Fruit fly (Drosophila melanogaster) whole organism, embryonic: ENCODE measurements around the gene CG10996.
A peak's percentile ranks its signal among the peaks of the same experiment; 100 is the strongest.

Experiments used
- ATbp ChIP-seq: fragments of 200-800 bp; sonication (Bioruptor generic); optimal IDR thresholded peaks from 2 replicates; lab custom pipeline; 2017; ENCODE audit warnings: missing biosample characterization, mild to moderate bottlenecking, missing genetic modification characterization, missing genetic modification reagents
- CG13624 ChIP-seq: fragments of 200-800 bp; sonication (Bioruptor generic); optimal IDR thresholded peaks from 2 replicates; lab custom pipeline; 2016; ENCODE audit warnings: missing biosample characterization, missing genetic modification characterization
- CG15601 ChIP-seq: fragments of 200-800 bp; sonication (Bioruptor generic); optimal IDR thresholded peaks from 3 replicates; lab custom pipeline; 2019; ENCODE audit warnings: missing biosample characterization, mild to moderate bottlenecking, missing genetic modification characterization, moderate library complexity
- CG2678 ChIP-seq: fragments of 200-800 bp; sonication (Bioruptor generic); optimal IDR thresholded peaks from 3 replicates; lab custom pipeline; 2019; ENCODE audit warnings: missing biosample characterization, mild to moderate bottlenecking, missing genetic modification characterization, moderate library complexity
- CG2889 ChIP-seq: fragments of 200-800 bp; sonication (Bioruptor generic); IDR thresholded peaks from 3 replicates; pipeline ENCODE4 v1.3.6; 2022; ENCODE audit warnings: missing biosample characterization, missing genetic modification characterization
- CG31365 ChIP-seq: fragments of 200-800 bp; sonication (Bioruptor generic); optimal IDR thresholded peaks from 2 replicates; lab custom pipeline; 2018; ENCODE audit warnings: missing biosample characterization, mild to moderate bottlenecking, missing genetic modification characterization
- CG34376 ChIP-seq: fragments of 200-800 bp; sonication (Bioruptor generic); optimal IDR thresholded peaks from 2 replicates; lab custom pipeline; 2018; ENCODE audit warnings: missing biosample characterization, mild to moderate bottlenecking, missing genetic modification characterization
- CG3847 ChIP-seq: fragments of 200-800 bp; sonication (Bioruptor generic); IDR thresholded peaks from 2 replicates; pipeline ENCODE4 v1.3.6; 2022; ENCODE audit warnings: missing biosample characterization, missing genetic modification characterization
- CG6683 ChIP-seq: fragments of 200-800 bp; sonication (Bioruptor generic); optimal IDR thresholded peaks from 2 replicates; lab custom pipeline; 2017; ENCODE audit warnings: missing biosample characterization, mild to moderate bottlenecking, missing genetic modification characterization, missing genetic modification reagents
- CG6689 ChIP-seq: fragments of 200-800 bp; sonication (Bioruptor generic); IDR thresholded peaks from 2 replicates; pipeline ENCODE4 v1.3.6; 2022; ENCODE audit warnings: missing biosample characterization, missing genetic modification characterization
- CG7786 ChIP-seq: fragments of 200-800 bp; sonication (Bioruptor generic); optimal IDR thresholded peaks from 2 replicates; lab custom pipeline; 2016; ENCODE audit warnings: missing biosample characterization, missing genetic modification characterization
- CG8281 ChIP-seq: fragments of 200-800 bp; sonication (Bioruptor generic); optimal IDR thresholded peaks from 2 replicates; lab custom pipeline; 2018; ENCODE audit warnings: missing biosample characterization, mild to moderate bottlenecking, missing genetic modification characterization, moderate library complexity
- CG8359 ChIP-seq: fragments of 200-800 bp; sonication (Bioruptor generic); optimal IDR thresholded peaks from 2 replicates; lab custom pipeline; 2017; ENCODE audit warnings: missing biosample characterization, mild to moderate bottlenecking, missing genetic modification characterization, borderline replicate concordance
- CG8944 ChIP-seq: fragments of 200-800 bp; sonication (Bioruptor generic); optimal IDR thresholded peaks from 3 replicates; lab custom pipeline; 2016; ENCODE audit warnings: missing biosample characterization, missing genetic modification characterization
- Camta ChIP-seq: fragments of 200-800 bp; sonication (Bioruptor generic); optimal IDR thresholded peaks from 2 replicates; lab custom pipeline; 2016; ENCODE audit warnings: missing biosample characterization, missing genetic modification characterization
- Dp ChIP-seq: fragments of 200-800 bp; sonication (Bioruptor generic); optimal IDR thresholded peaks from 2 replicates; lab custom pipeline; 2018; ENCODE audit warnings: missing biosample characterization, mild to moderate bottlenecking, missing genetic modification characterization, moderate library complexity
- Ets97D ChIP-seq: fragments of 200-800 bp; sonication (Bioruptor generic); optimal IDR thresholded peaks from 3 replicates; lab custom pipeline; 2016; ENCODE audit warnings: missing biosample characterization, missing genetic modification characterization
- Gug ChIP-seq: fragments of 200-800 bp; sonication (Bioruptor generic); IDR thresholded peaks from 4 replicates; pipeline ENCODE4 v1.3.6; 2022; ENCODE audit warnings: missing biosample characterization, missing genetic modification characterization
- Lhr ChIP-seq: fragments of 200-800 bp; sonication (Bioruptor generic); optimal IDR thresholded peaks from 3 replicates; lab custom pipeline; 2017; ENCODE audit warnings: mild to moderate bottlenecking, missing biosample characterization, missing genetic modification reagents, missing genetic modification characterization
- MBD-R2 ChIP-seq: fragments of 200-800 bp; sonication (Bioruptor generic); IDR thresholded peaks from 2 replicates; pipeline ENCODE4 v1.3.6; 2022; ENCODE audit warnings: missing biosample characterization, missing genetic modification characterization
- NC2β ChIP-seq: fragments of 200-800 bp; sonication (Bioruptor generic); optimal IDR thresholded peaks from 2 replicates; lab custom pipeline; 2016; ENCODE audit warnings: missing biosample characterization, missing genetic modification characterization
- NFAT ChIP-seq: fragments of 200-800 bp; sonication (Bioruptor generic); IDR thresholded peaks from 2 replicates; pipeline ENCODE4 v1.3.6; 2022; ENCODE audit warnings: missing biosample characterization, missing genetic modification characterization
- Nf-YB ChIP-seq: fragments of 200-800 bp; sonication (Bioruptor generic); optimal IDR thresholded peaks from 3 replicates; lab custom pipeline; 2019; ENCODE audit warnings: missing biosample characterization, mild to moderate bottlenecking, missing genetic modification characterization, moderate library complexity
- Stat92E ChIP-seq, 3 experiments: fragments of >200 bp in 2 of 3; fragments of 200-800 bp in 1 of 3; sonication (Bioruptor generic) in 1 of 3; optimal IDR thresholded peaks; 2 replicates each; lab custom pipeline; 2017 to 2019; ENCODE audit warnings: missing biosample characterization in 3 of 3, missing genetic modification characterization in 3 of 3, mild to moderate bottlenecking in 1 of 3, moderate library complexity in 1 of 3
- Trl ChIP-seq, 3 experiments: fragments of >200 bp in 2 of 3; fragments of 200-800 bp in 1 of 3; sonication (Bioruptor generic) in 1 of 3; optimal IDR thresholded peaks; 2 replicates in 1 of 3; 3 replicates in 2 of 3; lab custom pipeline; 2016 to 2017; ENCODE audit warnings: missing biosample characterization in 1 of 3, missing genetic modification characterization in 1 of 3
- Usf ChIP-seq: fragments of 200-800 bp; sonication (Bioruptor generic); optimal IDR thresholded peaks from 2 replicates; lab custom pipeline; 2017; ENCODE audit warnings: missing genotype, missing biosample characterization, missing genetic modification characterization
- YL-1 ChIP-seq: fragments of 200-800 bp; sonication (Bioruptor generic); optimal IDR thresholded peaks from 3 replicates; lab custom pipeline; 2017; ENCODE audit warnings: missing biosample characterization, mild to moderate bottlenecking, missing genetic modification characterization
- ap ChIP-seq: fragments of 200-800 bp; sonication (Bioruptor generic); IDR thresholded peaks from 2 replicates; pipeline ENCODE4 v1.3.6; 2022; ENCODE audit warnings: missing biosample characterization, missing genetic modification characterization
- chn ChIP-seq: fragments of 200-800 bp; sonication (Bioruptor generic); optimal IDR thresholded peaks from 2 replicates; lab custom pipeline; 2016; ENCODE audit warnings: missing biosample characterization, missing genetic modification characterization
- cwo ChIP-seq: fragments of 200-800 bp; sonication (Bioruptor generic); optimal IDR thresholded peaks from 3 replicates; lab custom pipeline; 2017; ENCODE audit warnings: missing biosample characterization, missing genetic modification characterization, mild to moderate bottlenecking, moderate library complexity, missing genetic modification reagents
- dan ChIP-seq: fragments of 200-800 bp; sonication (Bioruptor generic); IDR thresholded peaks from 2 replicates; pipeline ENCODE4 v1.3.6; 2022; ENCODE audit warnings: missing biosample characterization, missing genetic modification characterization
- dysf ChIP-seq: fragments of 200-800 bp; sonication (Bioruptor generic); IDR thresholded peaks from 3 replicates; pipeline ENCODE4 v1.3.6; 2022; ENCODE audit warnings: missing biosample characterization, missing genetic modification characterization
- gcm2 ChIP-seq: fragments of 200-800 bp; sonication (Bioruptor generic); optimal IDR thresholded peaks from 2 replicates; lab custom pipeline; 2016; ENCODE audit warnings: missing biosample characterization, missing genetic modification characterization
- grau ChIP-seq: fragments of 200-800 bp; optimal IDR thresholded peaks from 3 replicates; lab custom pipeline; 2019; ENCODE audit warnings: missing biosample characterization, mild to moderate bottlenecking, missing genetic modification characterization, moderate library complexity
- gt ChIP-seq: fragments of 200-800 bp; sonication (Bioruptor generic); IDR thresholded peaks from 2 replicates; pipeline ENCODE4 v1.3.6; 2022; ENCODE audit warnings: missing biosample characterization, missing genetic modification characterization
- hbn ChIP-seq: fragments of 200-800 bp; sonication (Bioruptor generic); IDR thresholded peaks from 2 replicates; pipeline ENCODE4 v1.3.6; 2022; ENCODE audit warnings: missing biosample characterization, missing genetic modification characterization; ENCODE audit not compliant: partially characterized antibody
- lola ChIP-seq, 3 experiments: fragments of >200 bp in 2 of 3; fragments of 200-800 bp in 1 of 3; sonication (Bioruptor generic) in 1 of 3; optimal IDR thresholded peaks; 2 replicates each; lab custom pipeline; 2017 to 2019; ENCODE audit warnings: missing biosample characterization in 3 of 3, missing genetic modification characterization in 3 of 3, mild to moderate bottlenecking in 1 of 3, moderate library complexity in 1 of 3
- maf-S ChIP-seq: fragments of 200-800 bp; sonication (Bioruptor generic); optimal IDR thresholded peaks from 2 replicates; lab custom pipeline; 2016; ENCODE audit warnings: missing biosample characterization, missing genetic modification characterization
- mirr ChIP-seq: fragments of 200-800 bp; sonication (Bioruptor generic); optimal IDR thresholded peaks from 3 replicates; lab custom pipeline; 2018; ENCODE audit warnings: missing biosample characterization, mild to moderate bottlenecking, missing genetic modification characterization
- nerfin-1 ChIP-seq: fragments of 200-800 bp; sonication (Bioruptor generic); optimal IDR thresholded peaks from 3 replicates; lab custom pipeline; 2019; ENCODE audit warnings: missing biosample characterization, mild to moderate bottlenecking, missing genetic modification characterization, moderate library complexity
- pfk ChIP-seq: fragments of 200-800 bp; sonication (Bioruptor generic); optimal IDR thresholded peaks from 2 replicates; lab custom pipeline; 2018; ENCODE audit warnings: missing biosample characterization, mild to moderate bottlenecking, missing genetic modification characterization, moderate library complexity
- ro ChIP-seq: fragments of 200-800 bp; sonication (Bioruptor generic); IDR thresholded peaks from 2 replicates; pipeline ENCODE4 v1.3.6; 2022; ENCODE audit warnings: missing biosample characterization, missing genetic modification characterization
- salm ChIP-seq: fragments of 200-800 bp; sonication (Bioruptor generic); optimal IDR thresholded peaks from 2 replicates; lab custom pipeline; 2018; ENCODE audit warnings: missing biosample characterization, mild to moderate bottlenecking, missing genetic modification characterization
- sc ChIP-seq, 3 experiments: fragments of >200 bp in 2 of 3; fragments of 200-800 bp in 1 of 3; sonication (Bioruptor generic) in 1 of 3; optimal IDR thresholded peaks; 2 replicates in 2 of 3; 3 replicates in 1 of 3; lab custom pipeline; 2017; ENCODE audit warnings: mild to moderate bottlenecking in 1 of 3, missing biosample characterization in 1 of 3, missing genetic modification characterization in 1 of 3, missing genetic modification reagents in 1 of 3
- sens ChIP-seq: fragments of 200-800 bp; sonication (Bioruptor generic); peaks from one replicate; lab custom pipeline; 2016; ENCODE audit warnings: missing biosample characterization, missing genetic modification characterization
- tap ChIP-seq: fragments of 200-800 bp; optimal IDR thresholded peaks from 3 replicates; lab custom pipeline; 2019; ENCODE audit warnings: missing biosample characterization, mild to moderate bottlenecking, missing genetic modification characterization, moderate library complexity
- vnd ChIP-seq: fragments of 200-800 bp; sonication (Bioruptor generic); IDR thresholded peaks from 3 replicates; pipeline ENCODE4 v1.3.6; 2022; ENCODE audit warnings: missing biosample characterization, missing genetic modification characterization; ENCODE audit not compliant: partially characterized antibody

The CG10996 gene

dm6 chrX:13783958-13784907 lies 13.2 kb downstream of the CG10996 start (continued):
- TF ChIP-seq Ets97D (GFP tag; lab: Kevin White, UChicago) (no peak), MBD-R2 (GFP tag; lab: Robert Waterston, UW) (no peak), maf-S (GFP tag; lab: Kevin White, UChicago) (peak; percentile 14), CG13624 (GFP tag; lab: Kevin White, UChicago) (peak; percentile 20), CG31365 (tag; lab: Kevin White, UChicago) (no peak), CG8944 (peak; percentile 36), Camta (peak; percentile 53), CG6683 (GFP tag; lab: Kevin White, UChicago) (no peak), ATbp (GFP tag; lab: Kevin White, UChicago) (peak; percentile 67), CG15601 (tag; lab: Kevin White, UChicago) (peak; percentile 26), Dp (GFP tag; lab: Kevin White, UChicago) (no peak), NC2β (no peak), dysf (GFP tag; lab: Robert Waterston, UW) (peak; percentile 67), grau (tag; lab: Kevin White, UChicago) (peak; percentile 49), CG2678 (peak; percentile 69), CG3847 (peak; percentile 35; the same call in 1 of the 2 replicates), Nf-YB (GFP tag; lab: Kevin White, UChicago) (no peak), nerfin-1 (tag; lab: Kevin White, UChicago) (peak; percentile 40), sc (optimal IDR thresholded peaks at IDR 0.05; lab: Kevin White, UChicago) (no peak), sc (GFP tag; optimal IDR thresholded peaks at IDR 0.05; lab: Kevin White, UChicago) (peak; percentile 62), CG2889 (GFP tag; lab: Robert Waterston, UW) (no peak), CG6689 (GFP tag; lab: Robert Waterston, UW) (0 out of 2 replicates have a peak, but pooled peaks have one; percentile 30), ro (GFP tag; lab: Robert Waterston, UW) (no peak), NFAT (no peak), tap (peak; percentile 18), ap (GFP tag; lab: Robert Waterston, UW) (no peak), CG34376 (GFP tag; lab: Kevin White, UChicago) (no peak), Lhr (GFP tag; lab: Kevin White, UChicago) (peak; percentile 21), salm (tag; lab: Kevin White, UChicago) (peak; percentile 13), Gug (GFP tag; lab: Robert Waterston, UW) (no peak), vnd (GFP tag; lab: Robert Waterston, UW) (no peak), pfk (no peak), Trl (optimal IDR thresholded peaks at IDR 0.05; lab: Kevin White, UChicago) (peak; percentile 49 to 63), Trl (GFP tag; optimal IDR thresholded peaks at IDR 0.05; lab: Kevin White, UChicago) (no peak), gt (no peak), cwo (GFP tag; lab: Kevin White, UChicago) (peak; percentile 0), CG7786 (GFP tag; lab: Kevin White, UChicago) (no peak), mirr (GFP tag; lab: Kevin White, UChicago) (no peak), sens (GFP tag; lab: Kevin White, UChicago) (peak; percentile 93), dan (GFP tag; lab: Robert Waterston, UW) (no peak), CG8281 (tag; lab: Kevin White, UChicago) (peak; percentile 32), chn (peak; percentile 32), gcm2 (GFP tag; lab: Kevin White, UChicago) (peak; percentile 34), CG8359 (GFP tag; lab: Kevin White, UChicago) (peak; percentile 23), Usf (GFP tag; lab: Kevin White, UChicago) (no peak), Stat92E (GFP tag; optimal IDR thresholded peaks at IDR 0.05; lab: Kevin White, UChicago) (no peak), lola (GFP tag; optimal IDR thresholded peaks at IDR 0.05; lab: Kevin White, UChicago) (peak in 1 of 3 experiments; percentile 56), hbn (no peak), YL-1 (no peak)
